Fruit fly (Drosophila melanogaster) whole organism, embryonic: ENCODE measurements around the gene CG6839.

Experiments used
- Atf-2 ChIP-seq: fragments of 200-800 bp; sonication (Bioruptor generic); optimal IDR thresholded peaks from 2 replicates; lab custom pipeline; 2016; ENCODE audit warnings: missing biosample characterization, missing genetic modification characterization
- CG10209 ChIP-seq: fragments of 200-800 bp; sonication (Bioruptor generic); optimal IDR thresholded peaks from 3 replicates; lab custom pipeline; 2017; ENCODE audit warnings: missing biosample characterization, mild to moderate bottlenecking, missing genetic modification characterization, missing genetic modification reagents
- CG12659 ChIP-seq: fragments of 200-800 bp; sonication (Bioruptor generic); optimal IDR thresholded peaks from 3 replicates; lab custom pipeline; 2017; ENCODE audit warnings: mild to moderate bottlenecking, missing biosample characterization, missing genetic modification reagents, missing genetic modification characterization
- CG14860 ChIP-seq: fragments of 200-800 bp; sonication (Bioruptor generic); IDR thresholded peaks from 3 replicates; pipeline ENCODE4 v1.3.6; 2022; ENCODE audit warnings: missing biosample characterization, missing genetic modification characterization; ENCODE audit not compliant: partially characterized antibody
- CG15073 ChIP-seq: fragments of 200-800 bp; sonication (Bioruptor generic); optimal IDR thresholded peaks from 2 replicates; lab custom pipeline; 2016; ENCODE audit warnings: missing biosample characterization, missing genetic modification characterization
- CG15514 ChIP-seq: fragments of 200-800 bp; sonication (Bioruptor generic); optimal IDR thresholded peaks from 3 replicates; lab custom pipeline; 2017; ENCODE audit warnings: missing biosample characterization, missing genetic modification characterization, mild to moderate bottlenecking, moderate library complexity, missing genetic modification reagents
- CG17568 ChIP-seq: fragments of 200-800 bp; sonication (Bioruptor generic); optimal IDR thresholded peaks from 2 replicates; lab custom pipeline; 2018; ENCODE audit warnings: missing biosample characterization, mild to moderate bottlenecking, missing genetic modification characterization, moderate library complexity
- CG17829 ChIP-seq: fragments of 200-800 bp; optimal IDR thresholded peaks from 2 replicates; lab custom pipeline; 2019; ENCODE audit warnings: missing biosample characterization, mild to moderate bottlenecking, missing genetic modification characterization, moderate library complexity
- CG2120 ChIP-seq: fragments of 200-800 bp; sonication (Bioruptor generic); optimal IDR thresholded peaks from 3 replicates; lab custom pipeline; 2016; ENCODE audit warnings: missing biosample characterization, missing genetic modification characterization
- CG2889 ChIP-seq: fragments of 200-800 bp; sonication (Bioruptor generic); IDR thresholded peaks from 3 replicates; pipeline ENCODE4 v1.3.6; 2022; ENCODE audit warnings: missing biosample characterization, missing genetic modification characterization
- CG30403 ChIP-seq: fragments of 200-800 bp; sonication (Bioruptor generic); optimal IDR thresholded peaks from 3 replicates; lab custom pipeline; 2016; ENCODE audit warnings: missing biosample characterization, missing genetic modification characterization
- CG34376 ChIP-seq: fragments of 200-800 bp; sonication (Bioruptor generic); optimal IDR thresholded peaks from 2 replicates; lab custom pipeline; 2018; ENCODE audit warnings: missing biosample characterization, mild to moderate bottlenecking, missing genetic modification characterization
- CG3847 ChIP-seq: fragments of 200-800 bp; sonication (Bioruptor generic); IDR thresholded peaks from 2 replicates; pipeline ENCODE4 v1.3.6; 2022; ENCODE audit warnings: missing biosample characterization, missing genetic modification characterization
- CG4282 ChIP-seq: fragments of 200-800 bp; sonication (Bioruptor generic); optimal IDR thresholded peaks from 2 replicates; lab custom pipeline; 2016; ENCODE audit warnings: missing biosample characterization, missing genetic modification characterization
- CG7271 ChIP-seq: fragments of 200-800 bp; sonication (Bioruptor generic); optimal IDR thresholded peaks from 2 replicates; lab custom pipeline; 2018; ENCODE audit warnings: missing biosample characterization, mild to moderate bottlenecking, missing genetic modification characterization, moderate library complexity
- CG8924 ChIP-seq: fragments of 200-800 bp; optimal IDR thresholded peaks from 3 replicates; lab custom pipeline; 2019; ENCODE audit warnings: missing biosample characterization, mild to moderate bottlenecking, missing genetic modification characterization, moderate library complexity
- CoRest ChIP-seq: fragments of 200-800 bp; sonication (Bioruptor generic); optimal IDR thresholded peaks from 3 replicates; lab custom pipeline; 2018; ENCODE audit warnings: missing biosample characterization, mild to moderate bottlenecking, missing genetic modification characterization, moderate library complexity
- Dp ChIP-seq: fragments of 200-800 bp; sonication (Bioruptor generic); optimal IDR thresholded peaks from 2 replicates; lab custom pipeline; 2018; ENCODE audit warnings: missing biosample characterization, mild to moderate bottlenecking, missing genetic modification characterization, moderate library complexity
- Dref ChIP-seq: fragments of 200-800 bp; sonication (Bioruptor generic); IDR thresholded peaks from 2 replicates; pipeline ENCODE4 v1.3.6; 2022; ENCODE audit warnings: missing biosample characterization, missing genetic modification characterization
- E2f2 ChIP-seq: fragments of 200-800 bp; sonication (Bioruptor generic); IDR thresholded peaks from 2 replicates; pipeline ENCODE4 v1.3.6; 2022; ENCODE audit warnings: missing biosample characterization, missing genetic modification characterization
- Fer2 ChIP-seq: fragments of 200-800 bp; sonication (Bioruptor generic); optimal IDR thresholded peaks from 2 replicates; lab custom pipeline; 2018; ENCODE audit warnings: missing biosample characterization, mild to moderate bottlenecking, missing genetic modification characterization, moderate library complexity
- HHEX ChIP-seq: fragments of 200-800 bp; sonication (Bioruptor generic); optimal IDR thresholded peaks from 3 replicates; lab custom pipeline; 2017; ENCODE audit warnings: missing biosample characterization, mild to moderate bottlenecking, missing genetic modification characterization, missing genetic modification reagents
- Hr39 ChIP-seq: fragments of >200 bp; optimal IDR thresholded peaks from 2 replicates; lab custom pipeline; 2017
- Hsf ChIP-seq: fragments of 200-800 bp; sonication (Bioruptor generic); optimal IDR thresholded peaks from 3 replicates; lab custom pipeline; 2016; ENCODE audit warnings: missing biosample characterization, missing genetic modification characterization
- Neu2 ChIP-seq: fragments of 200-800 bp; sonication (Bioruptor generic); optimal IDR thresholded peaks from 3 replicates; lab custom pipeline; 2016; ENCODE audit warnings: missing biosample characterization, missing genetic modification characterization, borderline replicate concordance
- Sox102F ChIP-seq: fragments of 200-800 bp; sonication (Bioruptor generic); optimal IDR thresholded peaks from 2 replicates; lab custom pipeline; 2018; ENCODE audit warnings: missing biosample characterization, mild to moderate bottlenecking, missing genetic modification characterization, moderate library complexity
- Sry-δ ChIP-seq: fragments of 200-800 bp; sonication (Bioruptor generic); optimal IDR thresholded peaks from 2 replicates; lab custom pipeline; 2016; ENCODE audit warnings: missing biosample characterization, missing genetic modification characterization
- al ChIP-seq: fragments of 200-800 bp; sonication (Bioruptor generic); IDR thresholded peaks from 2 replicates; pipeline ENCODE4 v1.3.6; 2022; ENCODE audit warnings: missing biosample characterization, missing genetic modification characterization
- chif ChIP-seq, 2 experiments: fragments of 200-800 bp; sonication (Bioruptor generic); optimal IDR thresholded peaks; 3 replicates each; lab custom pipeline; 2016; ENCODE audit warnings: missing biosample characterization in 2 of 2, missing genetic modification characterization in 2 of 2
- corto ChIP-seq: fragments of 200-800 bp; sonication (Bioruptor generic); optimal IDR thresholded peaks from 2 replicates; lab custom pipeline; 2016; ENCODE audit warnings: missing biosample characterization, mild to moderate bottlenecking, missing genetic modification characterization, moderate library complexity
- croc ChIP-seq: fragments of 200-800 bp; sonication (Bioruptor generic); conservative IDR thresholded peaks from 3 replicates; pipeline ENCODE4 v1.3.6; 2022; ENCODE audit warnings: missing biosample characterization, missing genetic modification characterization
- cwo ChIP-seq: fragments of 200-800 bp; sonication (Bioruptor generic); optimal IDR thresholded peaks from 3 replicates; lab custom pipeline; 2017; ENCODE audit warnings: missing biosample characterization, missing genetic modification characterization, mild to moderate bottlenecking, moderate library complexity, missing genetic modification reagents
- dimm ChIP-seq: fragments of 200-800 bp; sonication (Bioruptor generic); IDR thresholded peaks from 2 replicates; pipeline ENCODE4 v1.3.6; 2022; ENCODE audit warnings: missing biosample characterization, missing genetic modification characterization
- fd3F ChIP-seq: fragments of 200-800 bp; sonication (Bioruptor generic); optimal IDR thresholded peaks from 2 replicates; lab custom pipeline; 2018; ENCODE audit warnings: missing biosample characterization, mild to moderate bottlenecking, missing genetic modification characterization, moderate library complexity
- gem ChIP-seq: fragments of 200-800 bp; sonication (Bioruptor generic); optimal IDR thresholded peaks from 2 replicates; lab custom pipeline; 2019; ENCODE audit warnings: missing biosample characterization, mild to moderate bottlenecking, missing genetic modification characterization, moderate library complexity
- jigr1 ChIP-seq: fragments of 200-800 bp; sonication (Bioruptor generic); IDR thresholded peaks from 3 replicates; pipeline ENCODE4 v1.3.6; 2022; ENCODE audit warnings: missing biosample characterization, missing genetic modification characterization
- jing ChIP-seq: fragments of 200-800 bp; sonication (Bioruptor generic); optimal IDR thresholded peaks from 2 replicates; lab custom pipeline; 2018; ENCODE audit warnings: missing biosample characterization, mild to moderate bottlenecking, missing genetic modification characterization
- lab ChIP-seq: fragments of 200-800 bp; sonication (Bioruptor generic); optimal IDR thresholded peaks from 3 replicates; lab custom pipeline; 2017; ENCODE audit warnings: missing biosample characterization, missing genetic modification characterization, mild to moderate bottlenecking, moderate library complexity, missing genetic modification reagents
- lilli ChIP-seq: fragments of 200-800 bp; sonication (Bioruptor generic); optimal IDR thresholded peaks from 3 replicates; lab custom pipeline; 2016; ENCODE audit warnings: missing biosample characterization, missing genetic modification characterization
- lola ChIP-seq, 3 experiments: fragments of >200 bp in 2 of 3; fragments of 200-800 bp in 1 of 3; sonication (Bioruptor generic) in 1 of 3; optimal IDR thresholded peaks; 2 replicates each; lab custom pipeline; 2017 to 2019; ENCODE audit warnings: missing biosample characterization in 3 of 3, missing genetic modification characterization in 3 of 3, mild to moderate bottlenecking in 1 of 3, moderate library complexity in 1 of 3
- maf-S ChIP-seq: fragments of 200-800 bp; sonication (Bioruptor generic); optimal IDR thresholded peaks from 2 replicates; lab custom pipeline; 2016; ENCODE audit warnings: missing biosample characterization, missing genetic modification characterization
- mirr ChIP-seq: fragments of 200-800 bp; sonication (Bioruptor generic); optimal IDR thresholded peaks from 3 replicates; lab custom pipeline; 2018; ENCODE audit warnings: missing biosample characterization, mild to moderate bottlenecking, missing genetic modification characterization
- mld ChIP-seq: fragments of 200-800 bp; sonication (Bioruptor generic); IDR thresholded peaks from 3 replicates; pipeline ENCODE4 v1.3.6; 2022; ENCODE audit warnings: missing biosample characterization, missing genetic modification characterization; ENCODE audit not compliant: partially characterized antibody
- odd ChIP-seq: fragments of 200-800 bp; sonication (Bioruptor generic); optimal IDR thresholded peaks from 2 replicates; lab custom pipeline; 2017; ENCODE audit warnings: missing biosample characterization, mild to moderate bottlenecking, missing genetic modification characterization
- repo ChIP-seq: fragments of 200-800 bp; sonication (Bioruptor generic); optimal IDR thresholded peaks from 2 replicates; lab custom pipeline; 2016; ENCODE audit warnings: missing biosample characterization, missing genetic modification characterization
- ro ChIP-seq: fragments of 200-800 bp; sonication (Bioruptor generic); IDR thresholded peaks from 2 replicates; pipeline ENCODE4 v1.3.6; 2022; ENCODE audit warnings: missing biosample characterization, missing genetic modification characterization
- sqz ChIP-seq: fragments of 200-800 bp; sonication (Bioruptor generic); optimal IDR thresholded peaks from 3 replicates; lab custom pipeline; 2018; ENCODE audit warnings: missing biosample characterization, mild to moderate bottlenecking, missing genetic modification characterization
- trem ChIP-seq: fragments of 200-800 bp; optimal IDR thresholded peaks from 3 replicates; lab custom pipeline; 2019; ENCODE audit warnings: missing biosample characterization, mild to moderate bottlenecking, missing genetic modification characterization, moderate library complexity
- yki ChIP-seq: fragments of >200 bp; optimal IDR thresholded peaks from 3 replicates; lab custom pipeline; 2018

CG6839 gene

DNA sequence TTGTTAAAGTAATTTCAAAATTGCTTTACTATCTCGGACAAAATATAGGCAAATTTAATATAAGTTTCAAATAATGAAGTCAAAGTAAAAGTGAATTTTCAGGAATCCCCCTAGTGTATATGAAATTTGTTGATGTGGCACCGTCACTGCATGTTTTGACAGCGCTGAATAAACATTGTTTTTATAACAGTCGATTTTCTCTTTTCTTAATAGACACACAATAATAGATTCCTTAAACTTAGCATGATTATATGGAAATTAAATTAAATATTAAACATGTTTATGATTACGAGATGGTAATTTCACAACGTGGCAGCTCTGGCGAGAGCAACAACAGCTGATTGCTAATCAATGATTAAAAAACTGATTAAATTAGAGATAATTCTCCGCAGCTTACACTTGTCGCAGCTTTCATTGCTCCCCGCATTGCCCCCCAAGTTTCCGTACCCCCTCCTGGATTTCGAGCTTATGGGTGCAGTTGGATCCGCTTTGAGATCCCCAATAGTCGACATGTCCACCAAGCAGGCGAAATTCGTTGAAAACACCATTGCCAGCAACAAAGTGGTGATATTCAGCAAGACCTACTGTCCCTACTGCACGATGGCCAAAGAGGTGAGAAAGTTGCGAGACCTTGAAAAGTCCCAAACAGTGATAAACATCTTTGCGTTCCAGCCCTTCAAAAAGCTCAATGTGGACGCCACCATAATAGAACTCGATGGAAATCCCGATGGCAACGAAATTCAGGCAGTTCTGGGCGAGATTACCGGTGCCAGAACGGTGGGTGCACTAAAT is 48.1 kb upstream of the CG6839 start, which contains the start of gene Grx1 (continued):
- peak; percentile 14 for TF ChIP-seq cwo (GFP tag; lab: Kevin White, UChicago)
- peak; percentile 68 for TF ChIP-seq CG2120 (GFP tag; lab: Kevin White, UChicago)
- TF ChIP-seq mld: no peak
- no peak for TF ChIP-seq jigr1 (GFP tag; lab: Robert Waterston, UW)
- no peak for TF ChIP-seq CG2889
- TF ChIP-seq CG7271 (tag; lab: Kevin White, UChicago): no peak
- TF ChIP-seq lilli: peak; percentile 80
- no peak for TF ChIP-seq croc (GFP tag; lab: Robert Waterston, UW)
- TF ChIP-seq CG15073: no peak
- peak; percentile 60 for TF ChIP-seq CG17568 (GFP tag; lab: Kevin White, UChicago)
- TF ChIP-seq Neu2 (GFP tag; lab: Kevin White, UChicago): no peak
- 0 out of 2 replicates have a peak, but pooled peaks have one; percentile 38 for TF ChIP-seq al (GFP tag; lab: Robert Waterston, UW)
- peak; percentile 14 for TF ChIP-seq jing (GFP tag; lab: Kevin White, UChicago)
- TF ChIP-seq fd3F (GFP tag; lab: Kevin White, UChicago): peak; percentile 58
- peak; percentile 75 for TF ChIP-seq gem (tag; lab: Kevin White, UChicago)
- TF ChIP-seq Sry-δ: peak; percentile 4
- TF ChIP-seq Fer2: no peak
- no peak for TF ChIP-seq Hr39 (lab: Kevin White, UChicago)
- no peak for TF ChIP-seq CG14860 (GFP tag; lab: Robert Waterston, UW)
- peak; percentile 58 for TF ChIP-seq CG34376
- peak; percentile 29 for TF ChIP-seq sqz (GFP tag; lab: Kevin White, UChicago)
- peak; percentile 18 for TF ChIP-seq Dp (GFP tag; lab: Kevin White, UChicago)
- peak; percentile 70 for TF ChIP-seq lab (GFP tag; lab: Kevin White, UChicago)
- no peak for TF ChIP-seq ro (GFP tag; lab: Robert Waterston, UW)
- peak; percentile 45; the same call in 1 of the 2 replicates for TF ChIP-seq E2f2 (GFP tag; lab: Robert Waterston, UW)
- TF ChIP-seq CG8924 (tag; lab: Kevin White, UChicago): peak; percentile 63
- peak; percentile 36 for TF ChIP-seq HHEX
- TF ChIP-seq maf-S (GFP tag; lab: Kevin White, UChicago): peak; percentile 31
- peak; percentile 41 for TF ChIP-seq CG10209 (GFP tag; lab: Kevin White, UChicago)
- peak; percentile 63 for TF ChIP-seq Hsf (GFP tag; lab: Kevin White, UChicago)
- TF ChIP-seq repo: no peak
- no peak for TF ChIP-seq yki (lab: Kevin White, UChicago)
- no peak for TF ChIP-seq dimm (GFP tag; lab: Robert Waterston, UW)
- peak; percentile 46 for TF ChIP-seq CG15514
- TF ChIP-seq mirr (GFP tag; lab: Kevin White, UChicago): peak; percentile 10
- TF ChIP-seq CG30403 (GFP tag; lab: Kevin White, UChicago): peak; percentile 76
- TF ChIP-seq Sox102F (GFP tag; lab: Kevin White, UChicago): peak; percentile 54
- peak; percentile 33 for TF ChIP-seq odd (GFP tag; lab: Kevin White, UChicago)
- peak; percentile 36 for TF ChIP-seq corto
- TF ChIP-seq CoRest (tag; lab: Kevin White, UChicago): peak; percentile 54
- peak; percentile 10 for TF ChIP-seq CG4282 (GFP tag; lab: Kevin White, UChicago)
- no peak for TF ChIP-seq Dref (GFP tag; lab: Robert Waterston, UW)
- TF ChIP-seq CG3847 (GFP tag; lab: Robert Waterston, UW): peak; percentile 48
- peak; percentile 76 for TF ChIP-seq CG17829 (tag; lab: Kevin White, UChicago)
- peak; percentile 59 for TF ChIP-seq trem (tag; lab: Kevin White, UChicago)
- TF ChIP-seq chif (GFP tag; optimal IDR thresholded peaks at IDR 0.05; lab: Kevin White, UChicago): peak; percentile 38 to 49
- peak in 1 of 3 experiments; percentile 57 for TF ChIP-seq lola (GFP tag; optimal IDR thresholded peaks at IDR 0.05; lab: Kevin White, UChicago)
- peak; percentile 36 for TF ChIP-seq Atf-2 (GFP tag; lab: Kevin White, UChicago)
- peak; percentile 73 for TF ChIP-seq CG12659
